Worm (Caenorhabditis elegans): ENCODE results near the gene nspb-1.

DNA sequence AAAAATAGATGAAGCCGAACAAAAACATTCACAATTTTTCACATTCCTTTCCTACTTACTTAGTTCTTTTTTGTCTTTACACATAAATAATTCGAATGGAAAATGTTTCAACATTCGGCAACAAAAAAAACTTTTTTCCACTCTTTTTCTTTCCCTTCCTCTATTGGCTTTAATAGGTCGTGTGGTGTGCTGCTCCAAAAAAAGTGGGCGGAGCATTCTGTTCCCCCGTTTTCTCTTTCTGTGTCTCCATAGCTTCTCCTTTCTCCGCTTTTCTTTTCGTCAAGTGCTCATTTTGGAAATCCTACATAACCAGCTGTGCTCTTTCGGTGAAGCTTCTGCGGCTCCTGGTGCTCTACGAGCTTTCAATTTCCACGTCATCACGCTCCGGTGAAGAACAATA lies 49.5 kb downstream of the nspb-1 start, which contains the start of gene C01G5.25:
- TF ChIP-seq ama-1 (optimal IDR thresholded peaks at IDR 0.05) (no peak), ets-7 (tag; optimal IDR thresholded peaks at IDR 0.05) (no peak), aly-1 (tag; optimal IDR thresholded peaks at IDR 0.05) (no peak), hnd-1 (tag; optimal IDR thresholded peaks at IDR 0.05) (no peak), F13C5.2 (tag; optimal IDR thresholded peaks at IDR 0.05) (no peak), pes-1 (GFP tag; IDR thresholded peaks at IDR 0.05) (no peak), hmg-4 (GFP tag; optimal IDR thresholded peaks at IDR 0.05) (no peak), scrt-1 (GFP tag; IDR thresholded peaks at IDR 0.05) (no peak), ceh-13 (GFP tag; optimal IDR thresholded peaks at IDR 0.05) (no peak), flt-1 (GFP tag; IDR thresholded peaks at IDR 0.05) (no peak), ceh-36 (tag; optimal IDR thresholded peaks at IDR 0.05) (no peak)

All from whole organism, early embryonic.